Fruit fly (Drosophila melanogaster) whole organism, embryonic: ENCODE measurements around the gene lab.

Source experiments
- Asciz ChIP-seq: fragments of 200-800 bp; sonication (Bioruptor generic); optimal IDR thresholded peaks from 2 replicates; lab custom pipeline; 2017; ENCODE audit warnings: missing biosample characterization, mild to moderate bottlenecking, missing genetic modification characterization, missing genetic modification reagents
- Awh ChIP-seq: fragments of 200-800 bp; sonication (Bioruptor generic); IDR thresholded peaks from 2 replicates; pipeline ENCODE4, ENCODE4 v1.3.6; 2022; ENCODE audit warnings: missing biosample characterization, missing genetic modification characterization
- Bgb ChIP-seq: fragments of 200-800 bp; sonication (Bioruptor generic); IDR thresholded peaks from 2 replicates; pipeline ENCODE4 v1.3.6; 2022; ENCODE audit warnings: missing biosample characterization, missing genetic modification characterization; ENCODE audit not compliant: partially characterized antibody
- CG12236 ChIP-seq: fragments of 200-800 bp; sonication (Bioruptor generic); optimal IDR thresholded peaks from 2 replicates; lab custom pipeline; 2016; ENCODE audit warnings: missing biosample characterization, missing genetic modification characterization
- CG15479 ChIP-seq: fragments of 200-800 bp; sonication (Bioruptor generic); optimal IDR thresholded peaks from 3 replicates; lab custom pipeline; 2019; ENCODE audit warnings: missing biosample characterization, mild to moderate bottlenecking, missing genetic modification characterization, moderate library complexity
- CG15601 ChIP-seq: fragments of 200-800 bp; sonication (Bioruptor generic); optimal IDR thresholded peaks from 3 replicates; lab custom pipeline; 2019; ENCODE audit warnings: missing biosample characterization, mild to moderate bottlenecking, missing genetic modification characterization, moderate library complexity
- CG16863 ChIP-seq: fragments of 200-800 bp; sonication (Bioruptor generic); optimal IDR thresholded peaks from 3 replicates; lab custom pipeline; 2016; ENCODE audit warnings: missing biosample characterization, missing genetic modification characterization
- CG17385 ChIP-seq: fragments of 200-800 bp; sonication (Bioruptor generic); optimal IDR thresholded peaks from 3 replicates; lab custom pipeline; 2018; ENCODE audit warnings: missing biosample characterization, mild to moderate bottlenecking, missing genetic modification characterization
- CG17568 ChIP-seq: fragments of 200-800 bp; sonication (Bioruptor generic); optimal IDR thresholded peaks from 2 replicates; lab custom pipeline; 2018; ENCODE audit warnings: missing biosample characterization, mild to moderate bottlenecking, missing genetic modification characterization, moderate library complexity
- CG1792 ChIP-seq: fragments of 200-800 bp; sonication (Bioruptor generic); optimal IDR thresholded peaks from 2 replicates; lab custom pipeline; 2016; ENCODE audit warnings: missing biosample characterization, missing genetic modification characterization
- CG2116 ChIP-seq: fragments of 200-800 bp; sonication (Bioruptor generic); optimal IDR thresholded peaks from 3 replicates; lab custom pipeline; 2018; ENCODE audit warnings: missing biosample characterization, mild to moderate bottlenecking, missing genetic modification characterization
- CG32532 ChIP-seq: fragments of 200-800 bp; sonication (Bioruptor generic); IDR thresholded peaks from 2 replicates; pipeline ENCODE4 v1.3.6; 2022; ENCODE audit warnings: missing biosample characterization, missing genetic modification characterization
- CG32772 ChIP-seq: fragments of 200-800 bp; sonication (Bioruptor generic); IDR thresholded peaks from 2 replicates; pipeline ENCODE4 v1.3.6; 2022; ENCODE audit warnings: missing biosample characterization, missing genetic modification characterization
- CG4282 ChIP-seq: fragments of 200-800 bp; sonication (Bioruptor generic); optimal IDR thresholded peaks from 2 replicates; lab custom pipeline; 2016; ENCODE audit warnings: missing biosample characterization, missing genetic modification characterization
- CG4707 ChIP-seq: fragments of 200-800 bp; sonication (Bioruptor generic); optimal IDR thresholded peaks from 2 replicates; lab custom pipeline; 2018; ENCODE audit warnings: missing biosample characterization, mild to moderate bottlenecking, missing genetic modification characterization, moderate library complexity
- CG4854 ChIP-seq: fragments of 200-800 bp; sonication (Bioruptor generic); optimal IDR thresholded peaks from 2 replicates; lab custom pipeline; 2016; ENCODE audit warnings: missing biosample characterization, missing genetic modification characterization, inconsistent platforms
- CG6791 ChIP-seq: fragments of 200-800 bp; sonication (Bioruptor generic); IDR thresholded peaks from 3 replicates; pipeline ENCODE4 v1.3.6; 2022; ENCODE audit warnings: missing biosample characterization, missing genetic modification characterization; ENCODE audit not compliant: partially characterized antibody
- CG8089 ChIP-seq: fragments of 200-800 bp; sonication (Bioruptor generic); optimal IDR thresholded peaks from 3 replicates; lab custom pipeline; 2016; ENCODE audit warnings: missing biosample characterization, missing genetic modification characterization
- Dek ChIP-seq: fragments of 200-800 bp; sonication (Bioruptor generic); optimal IDR thresholded peaks from 3 replicates; lab custom pipeline; 2019; ENCODE audit warnings: missing biosample characterization, mild to moderate bottlenecking, missing genetic modification characterization, moderate library complexity
- Dip2 ChIP-seq: fragments of 200-800 bp; sonication (Bioruptor generic); IDR thresholded peaks from 2 replicates; pipeline ENCODE4 v1.3.6; 2022; ENCODE audit warnings: missing biosample characterization, missing genetic modification characterization
- ERR ChIP-seq: fragments of 200-800 bp; sonication (Bioruptor generic); optimal IDR thresholded peaks from 2 replicates; lab custom pipeline; 2016; ENCODE audit warnings: missing biosample characterization, missing genetic modification characterization
- HHEX ChIP-seq: fragments of 200-800 bp; sonication (Bioruptor generic); optimal IDR thresholded peaks from 3 replicates; lab custom pipeline; 2017; ENCODE audit warnings: missing biosample characterization, mild to moderate bottlenecking, missing genetic modification characterization, missing genetic modification reagents
- HmgZ ChIP-seq: fragments of 200-800 bp; sonication (Bioruptor generic); optimal IDR thresholded peaks from 2 replicates; lab custom pipeline; 2018; ENCODE audit warnings: missing biosample characterization, mild to moderate bottlenecking, missing genetic modification characterization
- Hr78 ChIP-seq, 2 experiments: fragments of 200-800 bp in 1 of 2; fragments of >200 bp in 1 of 2; sonication (Bioruptor generic) in 1 of 2; optimal IDR thresholded peaks; 2 replicates each; lab custom pipeline; 2017 to 2019; ENCODE audit warnings: missing biosample characterization in 2 of 2, missing genetic modification characterization in 2 of 2, mild to moderate bottlenecking in 1 of 2, moderate library complexity in 1 of 2
- Jarid2 ChIP-seq: fragments of 200-800 bp; sonication (Bioruptor generic); optimal IDR thresholded peaks from 3 replicates; lab custom pipeline; 2017; ENCODE audit warnings: mild to moderate bottlenecking, missing biosample characterization, missing genetic modification reagents, missing genetic modification characterization
- MTF-1 ChIP-seq: fragments of 200-800 bp; sonication (Bioruptor generic); optimal IDR thresholded peaks from 2 replicates; lab custom pipeline; 2018; ENCODE audit warnings: missing biosample characterization, mild to moderate bottlenecking, missing genetic modification characterization, borderline replicate concordance
- Med ChIP-seq: fragments of 200-800 bp; sonication (Bioruptor generic); peaks from one replicate; lab custom pipeline; 2016; ENCODE audit warnings: missing biosample characterization, missing genetic modification characterization, mild to moderate bottlenecking, inconsistent platforms, moderate library complexity
- Nf-YB ChIP-seq: fragments of 200-800 bp; sonication (Bioruptor generic); optimal IDR thresholded peaks from 3 replicates; lab custom pipeline; 2019; ENCODE audit warnings: missing biosample characterization, mild to moderate bottlenecking, missing genetic modification characterization, moderate library complexity
- Pdp1 ChIP-seq, 2 experiments: fragments of 200-800 bp; sonication (Bioruptor generic); optimal IDR thresholded peaks; 3 replicates each; lab custom pipeline; 2016; ENCODE audit warnings: missing biosample characterization in 2 of 2, missing genetic modification characterization in 2 of 2, mild to moderate bottlenecking in 1 of 2, moderate library complexity in 1 of 2
- Side ChIP-seq: fragments of 200-800 bp; sonication (Bioruptor generic); optimal IDR thresholded peaks from 2 replicates; lab custom pipeline; 2016; ENCODE audit warnings: missing biosample characterization, missing genetic modification characterization
- Sin3A ChIP-seq: fragments of >200 bp; optimal IDR thresholded peaks from 2 replicates; lab custom pipeline; 2018
- Sry-β ChIP-seq: fragments of 200-800 bp; sonication (Bioruptor generic); optimal IDR thresholded peaks from 2 replicates; lab custom pipeline; 2018; ENCODE audit warnings: missing biosample characterization, mild to moderate bottlenecking, missing genetic modification characterization, moderate library complexity
- Tbp ChIP-seq: fragments of >200 bp; optimal IDR thresholded peaks from 2 replicates; lab custom pipeline; 2018; ENCODE audit warnings: missing biosample characterization, missing genetic modification characterization
- caup ChIP-seq: fragments of 200-800 bp; sonication (Bioruptor generic); optimal IDR thresholded peaks from 3 replicates; lab custom pipeline; 2017; ENCODE audit warnings: missing biosample characterization, mild to moderate bottlenecking, missing genetic modification characterization, moderate library complexity; ENCODE audit not compliant: severe bottlenecking
- fd64A ChIP-seq: fragments of 200-800 bp; sonication (Bioruptor generic); optimal IDR thresholded peaks from 3 replicates; lab custom pipeline; 2018; ENCODE audit warnings: missing biosample characterization, mild to moderate bottlenecking, missing genetic modification characterization
- gcm ChIP-seq: fragments of 200-800 bp; sonication (Bioruptor generic); optimal IDR thresholded peaks from 2 replicates; lab custom pipeline; 2019; ENCODE audit warnings: missing biosample characterization, mild to moderate bottlenecking, missing genetic modification characterization, moderate library complexity
- gsb-n ChIP-seq: fragments of 200-800 bp; sonication (Bioruptor generic); optimal IDR thresholded peaks from 3 replicates; lab custom pipeline; 2018; ENCODE audit warnings: missing biosample characterization, mild to moderate bottlenecking, missing genetic modification characterization
- kah ChIP-seq: fragments of 200-800 bp; sonication (Bioruptor generic); optimal IDR thresholded peaks from 2 replicates; lab custom pipeline; 2018; ENCODE audit warnings: missing biosample characterization, mild to moderate bottlenecking, missing genetic modification characterization
- kni ChIP-seq: fragments of 200-800 bp; sonication (Bioruptor generic); optimal IDR thresholded peaks from 3 replicates; lab custom pipeline; 2017; ENCODE audit warnings: mild to moderate bottlenecking, missing biosample characterization, missing genetic modification reagents, missing genetic modification characterization
- lbe ChIP-seq: fragments of 200-800 bp; sonication (Bioruptor generic); optimal IDR thresholded peaks from 2 replicates; lab custom pipeline; 2016; ENCODE audit warnings: missing biosample characterization, mild to moderate bottlenecking, missing genetic modification characterization
- lola ChIP-seq, 3 experiments: fragments of >200 bp in 2 of 3; fragments of 200-800 bp in 1 of 3; sonication (Bioruptor generic) in 1 of 3; optimal IDR thresholded peaks; 2 replicates each; lab custom pipeline; 2017 to 2019; ENCODE audit warnings: missing biosample characterization in 3 of 3, missing genetic modification characterization in 3 of 3, mild to moderate bottlenecking in 1 of 3, moderate library complexity in 1 of 3
- lov ChIP-seq, 2 experiments: fragments of 200-800 bp in 1 of 2; fragments of >200 bp in 1 of 2; sonication (Bioruptor generic) in 1 of 2; IDR thresholded peaks in 1 of 2; optimal IDR thresholded peaks in 1 of 2; 2 replicates in 1 of 2; 3 replicates in 1 of 2; pipeline versions ENCODE4 v1.3.6 to Lab custom; 2017 to 2022; ENCODE audit warnings: missing biosample characterization in 1 of 2, missing genetic modification characterization in 1 of 2
- nerfin-1 ChIP-seq: fragments of 200-800 bp; sonication (Bioruptor generic); optimal IDR thresholded peaks from 3 replicates; lab custom pipeline; 2019; ENCODE audit warnings: missing biosample characterization, mild to moderate bottlenecking, missing genetic modification characterization, moderate library complexity
- oc ChIP-seq: fragments of 200-800 bp; sonication (Bioruptor generic); optimal IDR thresholded peaks from 2 replicates; lab custom pipeline; 2018; ENCODE audit warnings: missing biosample characterization, mild to moderate bottlenecking, missing genetic modification characterization, moderate library complexity
- sd ChIP-seq: fragments of 200-800 bp; sonication (Bioruptor generic); optimal IDR thresholded peaks from 3 replicates; lab custom pipeline; 2018; ENCODE audit warnings: missing biosample characterization, mild to moderate bottlenecking, missing genetic modification characterization, moderate library complexity
- sens ChIP-seq: fragments of 200-800 bp; sonication (Bioruptor generic); peaks from one replicate; lab custom pipeline; 2016; ENCODE audit warnings: missing biosample characterization, missing genetic modification characterization
- sr ChIP-seq: fragments of 200-800 bp; sonication (Bioruptor generic); IDR thresholded peaks from 3 replicates; pipeline ENCODE4 v1.3.6; 2022; ENCODE audit warnings: missing biosample characterization, missing genetic modification characterization
- sug ChIP-seq: fragments of 200-800 bp; optimal IDR thresholded peaks from 2 replicates; lab custom pipeline; 2019; ENCODE audit warnings: missing biosample characterization, mild to moderate bottlenecking, missing genetic modification characterization, moderate library complexity
- tll ChIP-seq, 2 experiments: fragments of 200-800 bp in 1 of 2; fragments of >200 bp in 1 of 2; sonication (Bioruptor generic) in 1 of 2; optimal IDR thresholded peaks; 2 replicates each; lab custom pipeline; 2017 to 2019; ENCODE audit warnings: missing biosample characterization in 2 of 2, missing genetic modification characterization in 2 of 2, mild to moderate bottlenecking in 1 of 2, moderate library complexity in 1 of 2

lab gene

DNA sequence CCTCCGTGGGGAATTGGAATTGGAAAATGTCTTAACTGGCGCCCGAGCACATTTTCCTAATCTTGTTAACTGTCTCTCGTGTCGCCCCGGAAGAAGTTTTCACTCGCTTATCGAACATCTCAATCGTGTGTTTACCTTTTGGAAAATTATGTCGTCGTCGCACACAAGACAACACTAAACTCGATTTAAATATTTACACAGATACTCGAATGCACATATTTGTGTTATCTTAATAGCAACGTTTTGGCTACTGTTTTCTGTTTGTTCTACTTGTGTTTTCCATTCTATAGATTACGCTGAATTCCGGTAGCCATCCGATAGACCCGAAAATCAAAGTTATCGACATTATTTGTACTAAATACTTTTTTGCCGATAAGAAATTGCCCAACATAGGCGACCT lies 11.1 kb downstream of the lab start (continued):
- TF ChIP-seq lbe (GFP tag; lab: Kevin White, UChicago) = no peak
- peak; percentile 73 for TF ChIP-seq gsb-n
- peak in 1 of 3 experiments; percentile 59 for TF ChIP-seq lola (GFP tag; optimal IDR thresholded peaks at IDR 0.05; lab: Kevin White, UChicago)
- TF ChIP-seq sd (tag; lab: Kevin White, UChicago) = peak; percentile 40
- TF ChIP-seq Pdp1 (GFP tag; optimal IDR thresholded peaks at IDR 0.05; lab: Kevin White, UChicago) = peak in 1 of 2 experiments; percentile 38
- no peak for TF ChIP-seq lov (optimal IDR thresholded peaks at IDR 0.05; lab: Kevin White, UChicago)
- peak; percentile 73; the same call in 1 of the 3 replicates for TF ChIP-seq lov (GFP tag; IDR thresholded peaks at IDR 0.05; lab: Robert Waterston, UW)
- no peak for TF ChIP-seq CG6791
- TF ChIP-seq gcm = peak; percentile 34
- TF ChIP-seq tll (GFP tag; optimal IDR thresholded peaks at IDR 0.05; lab: Kevin White, UChicago) = peak in 1 of 2 experiments; percentile 86
- TF ChIP-seq CG17568 = peak; percentile 70
- TF ChIP-seq HmgZ (tag; lab: Kevin White, UChicago) = no peak
- TF ChIP-seq Nf-YB = peak; percentile 5
- TF ChIP-seq CG16863 (GFP tag; lab: Kevin White, UChicago) = peak; percentile 3
- peak; percentile 39 for TF ChIP-seq CG15601 (tag; lab: Kevin White, UChicago)
- 0 out of 2 replicates have a peak, but pooled peaks have one; percentile 6 for TF ChIP-seq Awh
- peak; percentile 68 for TF ChIP-seq CG12236 (GFP tag; lab: Kevin White, UChicago)
- TF ChIP-seq kni = peak; percentile 7
- TF ChIP-seq caup = peak; percentile 25
- TF ChIP-seq Side (GFP tag; lab: Kevin White, UChicago) = peak; percentile 33
- peak; percentile 10 for TF ChIP-seq Sry-β (GFP tag; lab: Kevin White, UChicago)
- no peak for TF ChIP-seq kah (GFP tag; lab: Kevin White, UChicago)
- peak; percentile 37 for TF ChIP-seq CG2116 (GFP tag; lab: Kevin White, UChicago)
- no peak for TF ChIP-seq Bgb (GFP tag; lab: Robert Waterston, UW)
- TF ChIP-seq CG4854 (GFP tag; lab: Kevin White, UChicago) = no peak
- TF ChIP-seq sens (GFP tag; lab: Kevin White, UChicago) = peak; percentile 85
- peak; percentile 70 for TF ChIP-seq fd64A (GFP tag; lab: Kevin White, UChicago)
- TF ChIP-seq CG32772 (GFP tag; lab: Robert Waterston, UW) = no peak
- TF ChIP-seq CG8089 (GFP tag; lab: Kevin White, UChicago) = peak; percentile 49
- no peak for TF ChIP-seq sr
- TF ChIP-seq nerfin-1 (tag; lab: Kevin White, UChicago) = peak; percentile 46
- TF ChIP-seq HHEX (GFP tag; lab: Kevin White, UChicago) = peak; percentile 17
- no peak for TF ChIP-seq CG17385 (GFP tag; lab: Kevin White, UChicago)
- peak; percentile 95 for TF ChIP-seq CG15479 (GFP tag; lab: Kevin White, UChicago)
- peak; percentile 56 for TF ChIP-seq MTF-1
- TF ChIP-seq ERR (GFP tag; lab: Kevin White, UChicago) = no peak
- peak; percentile 48 for TF ChIP-seq Asciz
- TF ChIP-seq Med = peak; percentile 77

dm6 chr3R:6665117-6665654 lies 13.2 kb downstream of the lab start:
- TF ChIP-seq Tbp (GFP tag; lab: Kevin White, UChicago) (no peak), CG1792 (no peak), CG4282 (GFP tag; lab: Kevin White, UChicago) (no peak), Sry-β (GFP tag; lab: Kevin White, UChicago) (no peak), CG32532 (GFP tag; lab: Robert Waterston, UW) (no peak), Sin3A (lab: Kevin White, UChicago) (no peak), Dip2 (GFP tag; lab: Robert Waterston, UW) (no peak), Dek (tag; lab: Kevin White, UChicago) (no peak), CG2116 (GFP tag; lab: Kevin White, UChicago) (no peak), sug (no peak), CG4707 (GFP tag; lab: Kevin White, UChicago) (peak; percentile 39), oc (peak; percentile 57), Hr78 (GFP tag; optimal IDR thresholded peaks at IDR 0.05; lab: Kevin White, UChicago) (no peak), ERR (GFP tag; lab: Kevin White, UChicago) (no peak), Jarid2 (peak; percentile 3)
